Worm (Caenorhabditis elegans): ENCODE data around the gene C07E3.4.

The C07E3.4 gene

DNA sequence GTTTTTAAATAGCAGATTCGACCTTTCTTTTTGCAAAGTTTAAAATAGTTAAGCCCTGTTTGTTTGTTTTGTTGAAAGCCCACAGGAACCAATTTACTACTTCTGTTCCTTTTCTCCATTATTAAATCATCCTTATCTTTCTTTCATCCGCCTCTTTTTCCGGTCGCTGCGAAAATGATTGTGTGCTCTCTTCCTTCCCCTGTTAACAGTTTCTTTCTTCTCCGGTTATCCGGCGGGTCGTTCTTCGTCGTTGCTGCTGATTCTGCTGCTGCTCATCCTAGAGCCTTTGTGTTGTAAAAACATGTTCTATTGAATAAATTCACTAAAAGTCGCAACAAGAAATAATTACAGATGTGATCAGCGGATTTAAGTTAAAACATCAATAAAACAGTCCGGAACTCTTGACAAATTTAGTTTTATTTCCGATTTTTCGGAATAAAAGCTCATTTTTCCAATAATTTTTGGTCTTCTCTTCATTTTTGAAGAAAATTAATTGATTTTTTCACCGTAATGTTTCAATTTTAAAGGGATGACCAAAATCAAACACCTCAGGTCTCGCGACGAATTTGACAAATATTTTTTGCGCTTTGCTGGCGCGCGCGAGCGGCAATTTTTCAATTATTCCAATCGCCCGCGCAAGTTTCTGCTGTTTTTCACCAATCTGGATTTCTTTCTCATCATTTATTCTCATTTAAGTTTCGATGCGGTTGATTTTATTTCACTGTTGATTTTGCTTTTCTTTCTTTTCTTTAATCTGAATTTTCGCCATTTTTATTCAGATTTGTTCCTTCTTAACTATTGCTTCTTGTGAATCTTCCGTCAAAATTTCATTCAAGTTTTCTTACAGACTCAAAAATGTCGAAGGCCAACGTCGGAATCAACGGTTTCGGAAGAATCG lies 32.9 kb downstream of the C07E3.4 start, which contains the start of gene gpd-1 (continued):
- TF ChIP-seq C17E4.6 (GFP tag; IDR thresholded peaks at IDR 0.05) (peak; percentile 60; the same call in 1 of the 2 replicates), nhr-27 (tag; optimal IDR thresholded peaks at IDR 0.05) (no peak), efl-1 (GFP tag; optimal IDR thresholded peaks at IDR 0.05) (peak; percentile 99), gei-17 (GFP tag; optimal IDR thresholded peaks at IDR 0.05) (no peak), B0261.1 (tag; optimal IDR thresholded peaks at IDR 0.05) (no peak), mes-4 (tag; optimal IDR thresholded peaks at IDR 0.05) (no peak), lir-1 (GFP tag; conservative IDR thresholded peaks at IDR 0.05) (peak; percentile 82), him-1 (tag; optimal IDR thresholded peaks at IDR 0.05) (peak; percentile 13), cebp-1 (GFP tag; IDR thresholded peaks at IDR 0.05) (no peak), cebp-1 (tag; optimal IDR thresholded peaks at IDR 0.05) (peak; percentile 36), lin-54 (GFP tag; optimal IDR thresholded peaks at IDR 0.05) (peak; percentile 83), unc-62 (GFP tag; optimal IDR thresholded peaks at IDR 0.05) (no peak), hlh-12 (tag; optimal IDR thresholded peaks at IDR 0.05) (no peak), sptf-2 (GFP tag; optimal IDR thresholded peaks at IDR 0.05) (no peak), attf-6 (GFP tag; IDR thresholded peaks at IDR 0.05) (0 out of 2 replicates have a peak, but pooled peaks have one; percentile 52), pbrm-1 (GFP tag; IDR thresholded peaks at IDR 0.05) (peak; percentile 69), hsf-1 (GFP tag; IDR thresholded peaks at IDR 0.05) (peak; percentile 89), unc-130 (GFP tag; optimal IDR thresholded peaks at IDR 0.05) (peak; percentile 82), die-1 (tag; optimal IDR thresholded peaks at IDR 0.05) (no peak), snpc-1.3 (tag; optimal IDR thresholded peaks at IDR 0.05; ENCODE audit: insufficient read depth) (peak; percentile 82), lag-1 (GFP tag; IDR thresholded peaks at IDR 0.05) (no peak), ceh-40 (GFP tag; IDR thresholded peaks at IDR 0.05) (0 out of 2 replicates have a peak, but pooled peaks have one; percentile 7), F39B2.1 (GFP tag; IDR thresholded peaks at IDR 0.05) (no peak), bed-2 (GFP tag; IDR thresholded peaks at IDR 0.05) (no peak), ceh-79 (tag; optimal IDR thresholded peaks at IDR 0.05) (no peak), madf-10 (tag; optimal IDR thresholded peaks at IDR 0.05) (peak; percentile 14), mcd-1 (GFP tag; IDR thresholded peaks at IDR 0.05) (peak; percentile 62), ztf-26 (tag; optimal IDR thresholded peaks at IDR 0.05) (no peak), somi-1 (GFP tag; optimal IDR thresholded peaks at IDR 0.05) (no peak), bed-1 (GFP tag; IDR thresholded peaks at IDR 0.05) (no peak), ztf-25 (GFP tag; IDR thresholded peaks at IDR 0.05) (no peak), ceh-91 (GFP tag; IDR thresholded peaks at IDR 0.05) (peak; percentile 98), xnd-1 (tag; optimal IDR thresholded peaks at IDR 0.05) (peak; percentile 96), zfh-2 (GFP tag; conservative IDR thresholded peaks at IDR 0.05) (no peak), rcor-1 (GFP tag; IDR thresholded peaks at IDR 0.05) (peak; percentile 70), snpc-4 (GFP tag; optimal IDR thresholded peaks at IDR 0.05) (peak; percentile 36), snpc-4 (tag; optimal IDR thresholded peaks at IDR 0.05) (peak in 2 of 4 experiments; percentile 2 to 53), ceh-27 (GFP tag; optimal IDR thresholded peaks at IDR 0.05) (no peak), lsl-1 (GFP tag; optimal IDR thresholded peaks at IDR 0.05) (peak; percentile 85), ceh-100 (GFP tag; IDR thresholded peaks at IDR 0.05) (peak; percentile 46; the same call in 1 of the 2 replicates), F23B12.7 (tag; optimal IDR thresholded peaks at IDR 0.05; ENCODE audit: insufficient read depth) (no peak), Y95B8A.8 (GFP tag; IDR thresholded peaks at IDR 0.05) (peak; percentile 90), K11D2.4 (GFP tag; IDR thresholded peaks at IDR 0.05) (no peak), Y79H2A.3 (GFP tag; conservative IDR thresholded peaks at IDR 0.05) (peak; percentile 86), Y67H2A.10 (GFP tag; conservative IDR thresholded peaks at IDR 0.05) (no peak; the same call in 1 of the 2 replicates), egl-44 (GFP tag; IDR thresholded peaks at IDR 0.05) (no peak), ztf-6 (GFP tag; IDR thresholded peaks at IDR 0.05) (no peak)

Measured in whole organism, young adult.